Fruit fly (Drosophila melanogaster): ENCODE measurements around the gene CG9555.

Gene CG9555

DNA sequence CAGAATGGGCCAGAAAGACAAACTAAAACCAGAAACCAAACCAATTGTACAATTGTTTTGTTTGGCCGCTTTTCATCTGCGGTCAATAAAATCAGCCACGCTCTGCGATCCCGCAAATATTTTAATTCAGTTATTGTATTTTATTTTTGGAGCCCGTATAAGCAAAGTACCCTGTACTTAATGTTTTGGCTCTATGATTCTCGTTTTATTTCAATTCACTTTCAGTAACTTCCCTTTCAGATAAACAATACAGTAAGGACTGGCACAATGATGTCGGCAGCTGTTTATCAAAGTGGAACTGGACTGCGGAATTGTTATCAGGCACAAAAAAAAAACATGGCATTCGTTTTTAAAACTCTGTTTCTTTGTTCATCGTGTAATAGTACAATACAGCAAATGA, 42.9 kb upstream of the CG9555 start (continued):
- TF ChIP-seq HLH4C (GFP tag; IDR thresholded peaks at IDR 0.05; ENCODE audit: partially characterized antibody): no peak
- TF ChIP-seq D19B (GFP tag; optimal IDR thresholded peaks at IDR 0.05): peak; percentile 2
- no peak for TF ChIP-seq slp2 (GFP tag; optimal IDR thresholded peaks at IDR 0.05)

DNA sequence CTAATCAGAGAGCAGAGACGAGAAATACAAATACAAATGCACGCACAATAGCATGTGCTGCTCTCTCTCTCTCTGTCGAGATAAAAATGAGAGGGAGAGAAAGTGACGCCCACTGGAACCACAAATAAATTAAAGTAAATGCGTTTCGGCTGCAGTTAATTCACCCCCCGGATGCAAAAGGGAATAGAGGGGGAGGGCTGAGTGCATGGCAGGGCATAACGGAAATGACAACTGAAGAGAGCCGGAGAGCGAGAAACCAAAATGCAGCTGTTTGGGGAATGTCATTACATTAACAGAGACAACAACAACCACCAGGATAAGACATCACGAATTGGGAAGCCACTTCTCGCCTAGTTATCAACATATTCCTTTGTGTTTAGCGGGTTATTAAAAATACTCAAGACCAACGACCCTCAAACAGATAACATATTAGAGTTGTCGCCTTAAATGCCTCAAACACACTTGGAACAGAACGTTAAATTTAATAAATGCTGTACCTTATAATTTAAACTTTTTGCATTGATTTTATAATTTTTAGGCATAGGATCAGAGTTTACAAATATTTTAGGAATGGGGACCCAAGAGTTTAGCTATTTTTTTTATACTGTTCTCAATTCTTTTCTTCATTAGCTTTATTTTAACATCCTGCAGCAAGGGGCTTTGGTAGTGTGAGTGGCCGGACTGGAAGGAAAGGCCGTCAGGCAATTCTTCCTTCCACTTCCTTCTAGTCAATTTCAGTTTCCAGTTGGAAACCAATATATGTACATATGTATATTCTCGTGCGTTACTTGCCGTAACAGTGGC, 41.4 kb upstream of the CG9555 start:
- TF ChIP-seq tio (GFP tag; optimal IDR thresholded peaks at IDR 0.05) (peak; percentile 13), CG4360 (GFP tag; IDR thresholded peaks at IDR 0.05) (peak; percentile 86), nom (GFP tag; optimal IDR thresholded peaks at IDR 0.05) (peak; percentile 29), gcm (GFP tag; optimal IDR thresholded peaks at IDR 0.05) (peak; percentile 17), gsb-n (tag; optimal IDR thresholded peaks at IDR 0.05) (peak; percentile 70), CG30403 (GFP tag; optimal IDR thresholded peaks at IDR 0.05) (peak; percentile 2), CG18619 (GFP tag; optimal IDR thresholded peaks at IDR 0.05) (no peak), lbe (GFP tag; optimal IDR thresholded peaks at IDR 0.05) (peak; percentile 46), kni (GFP tag; optimal IDR thresholded peaks at IDR 0.05) (peak; percentile 57), Elba2 (GFP tag; optimal IDR thresholded peaks at IDR 0.05) (peak; percentile 64), aop (GFP tag; IDR thresholded peaks at IDR 0.05) (peak; percentile 81), peb (GFP tag; IDR thresholded peaks at IDR 0.05) (no peak), CG10274 (GFP tag; optimal IDR thresholded peaks at IDR 0.05) (peak; percentile 95), Blimp-1 (GFP tag; optimal IDR thresholded peaks at IDR 0.05) (peak; percentile 48), gem (tag; optimal IDR thresholded peaks at IDR 0.05) (peak; percentile 43), CG3995 (GFP tag; optimal IDR thresholded peaks at IDR 0.05) (no peak), CG8924 (tag; optimal IDR thresholded peaks at IDR 0.05) (peak; percentile 31), pros (GFP tag; optimal IDR thresholded peaks at IDR 0.05) (peak; percentile 93), dmrt11E (tag; optimal IDR thresholded peaks at IDR 0.05) (peak; percentile 44), sd (tag; optimal IDR thresholded peaks at IDR 0.05) (peak; percentile 38), lola (GFP tag; optimal IDR thresholded peaks at IDR 0.05) (peak in 1 of 3 experiments; percentile 20), Rx (GFP tag; IDR thresholded peaks at IDR 0.05) (no peak), CG18262 (tag; optimal IDR thresholded peaks at IDR 0.05) (peak; percentile 28), bsh (GFP tag; optimal IDR thresholded peaks at IDR 0.05) (peak in 1 of 2 experiments; percentile 53), CG12155 (GFP tag; optimal IDR thresholded peaks at IDR 0.05) (no peak), phol (tag; optimal IDR thresholded peaks at IDR 0.05) (peak; percentile 13), crol (GFP tag; IDR thresholded peaks at IDR 0.05) (peak; percentile 79), Drgx (GFP tag; IDR thresholded peaks at IDR 0.05) (peak; percentile 21; the same call in 1 of the 2 replicates), CG10267 (tag; optimal IDR thresholded peaks at IDR 0.05) (peak; percentile 14), CG11398 (GFP tag; optimal IDR thresholded peaks at IDR 0.05) (peak; percentile 14), chif (GFP tag; optimal IDR thresholded peaks at IDR 0.05) (peak in 1 of 2 experiments; percentile 12), Pdp1 (GFP tag; optimal IDR thresholded peaks at IDR 0.05) (peak in 1 of 2 experiments; percentile 41), Xbp1 (GFP tag; optimal IDR thresholded peaks at IDR 0.05) (no peak), nmo (GFP tag; optimal IDR thresholded peaks at IDR 0.05) (peak; percentile 20), CG10431 (GFP tag; optimal IDR thresholded peaks at IDR 0.05) (peak; percentile 15), row (GFP tag; IDR thresholded peaks at IDR 0.05) (0 out of 3 replicates have a peak, but pooled peaks have one; percentile 6), scrt (GFP tag; optimal IDR thresholded peaks at IDR 0.05) (no peak), nau (GFP tag; optimal IDR thresholded peaks at IDR 0.05) (peak; percentile 41), NC2β (GFP tag; optimal IDR thresholded peaks at IDR 0.05) (no peak), gro (GFP tag; optimal IDR thresholded peaks at IDR 0.05) (no peak), her (GFP tag; optimal IDR thresholded peaks at IDR 0.05) (no peak), CG2199 (GFP tag; IDR thresholded peaks at IDR 0.05) (peak; percentile 67; the same call in 1 of the 3 replicates), CG14710 (tag; optimal IDR thresholded peaks at IDR 0.05) (peak; percentile 11)

Data from whole organism, embryonic.